Fruit fly (Drosophila melanogaster): ENCODE results near the gene HLH4C.

DNA sequence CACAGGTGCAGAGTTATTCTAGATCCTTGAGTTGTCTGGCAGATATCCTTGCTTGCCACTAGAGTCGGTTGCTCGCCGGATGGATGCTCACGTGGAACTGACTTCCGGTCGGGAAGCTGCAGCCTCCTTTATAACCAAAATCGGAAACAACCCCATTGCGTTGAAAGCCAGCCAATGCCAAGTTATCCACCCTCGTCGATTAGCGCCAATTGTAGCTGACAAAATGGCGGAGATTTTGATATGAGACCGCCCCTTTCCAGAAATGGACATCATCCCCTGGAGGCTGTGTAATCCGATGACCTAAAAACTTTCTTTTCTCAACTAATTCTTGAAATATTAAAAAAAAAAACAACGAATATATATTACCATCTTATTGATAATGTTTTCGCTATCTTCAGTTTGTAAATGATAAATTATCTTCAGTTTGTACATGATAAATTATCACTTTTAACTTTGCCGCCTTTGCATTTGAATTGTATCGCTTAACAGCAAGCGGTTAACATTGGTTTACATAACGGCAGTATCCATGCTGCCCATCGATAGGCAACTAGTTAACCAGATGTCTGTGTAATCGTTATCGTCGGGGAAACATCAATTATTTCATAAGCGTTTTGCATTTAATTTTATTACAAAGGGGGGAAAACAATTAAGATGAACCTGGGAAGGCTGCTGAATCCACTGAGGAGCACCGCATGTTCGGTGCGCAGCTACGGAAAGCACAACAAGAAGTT, at the start of gene HLH4C, which contains the start of gene mRpL30:
- TF ChIP-seq GATAd (GFP tag; optimal IDR thresholded peaks at IDR 0.05) (no peak), br (GFP tag; optimal IDR thresholded peaks at IDR 0.05) (no peak)
